Worm (Caenorhabditis elegans): ENCODE measurements around the gene srw-69.

srw-69 gene

ce11 chrV:7436911-7437310 is 8.1 kb upstream of the srw-69 start:
- TF ChIP-seq unc-62 (GFP tag; optimal IDR thresholded peaks at IDR 0.05 in 1 of 2) (peak in 1 of 2 experiments; percentile 8), unc-62 (tag; optimal IDR thresholded peaks at IDR 0.05) (no peak), nhr-42 (GFP tag; IDR thresholded peaks at IDR 0.05) (no peak), php-3 (GFP tag; IDR thresholded peaks at IDR 0.05) (no peak), mdt-29 (GFP tag; IDR thresholded peaks at IDR 0.05) (0 out of 2 replicates have a peak, but pooled peaks have one; percentile 7), mdl-1 (tag; optimal IDR thresholded peaks at IDR 0.05) (peak; percentile 8 to 73), zfp-3 (GFP tag; conservative IDR thresholded peaks at IDR 0.05) (peak; percentile 63; the same call in 1 of the 2 replicates), dmd-6 (GFP tag; IDR thresholded peaks at IDR 0.05) (no peak), unc-39 (tag; optimal IDR thresholded peaks at IDR 0.05) (no peak), duxl-1 (tag; optimal IDR thresholded peaks at IDR 0.05; ENCODE audit: poor library complexity) (peak; percentile 13), dpl-1 (GFP tag; optimal IDR thresholded peaks at IDR 0.05) (peak; percentile 4), nhr-102 (tag; optimal IDR thresholded peaks at IDR 0.05) (peak; percentile 1), Y75B8A.6 (GFP tag; IDR thresholded peaks at IDR 0.05) (0 out of 2 replicates have a peak, but pooled peaks have one; percentile 44), T20F7.1 (GFP tag; optimal IDR thresholded peaks at IDR 0.05) (no peak), mep-1 (tag; optimal IDR thresholded peaks at IDR 0.05) (peak; percentile 50), lsy-2 (tag; optimal IDR thresholded peaks at IDR 0.05) (peak in 1 of 2 experiments; percentile 41), ama-1 (optimal IDR thresholded peaks at IDR 0.05) (peak; percentile 91), hlh-11 (tag; optimal IDR thresholded peaks at IDR 0.05) (peak; percentile 73), zag-1 (tag; optimal IDR thresholded peaks at IDR 0.05) (no peak), spr-1 (tag; optimal IDR thresholded peaks at IDR 0.05) (no peak), nhr-28 (tag; optimal IDR thresholded peaks at IDR 0.05) (peak; percentile 64), mxl-3 (GFP tag; optimal IDR thresholded peaks at IDR 0.05) (peak; percentile 34), hlh-30 (tag; optimal IDR thresholded peaks at IDR 0.05; ENCODE audit: insufficient read depth) (peak; percentile 84), nhr-10 (tag; optimal IDR thresholded peaks at IDR 0.05) (no peak), dve-1 (tag; optimal IDR thresholded peaks at IDR 0.05; ENCODE audit: insufficient read depth) (peak; percentile 34), aha-1 (tag) (peak; percentile 66)

ce11 chrV:7436509-7436908 is 7.7 kb upstream of the srw-69 start:
- TF ChIP-seq aha-1 (tag) (peak; percentile 90), dve-1 (tag; optimal IDR thresholded peaks at IDR 0.05; ENCODE audit: insufficient read depth) (no peak)

- 0 out of 2 replicates have a peak, but pooled peaks have one; percentile 28 for TF ChIP-seq hmg-1.1 (GFP tag; IDR thresholded peaks at IDR 0.05)
- no peak for TF ChIP-seq nhr-48 (tag; optimal IDR thresholded peaks at IDR 0.05)
- TF ChIP-seq vab-7 (GFP tag; IDR thresholded peaks at IDR 0.05), result no peak
- TF ChIP-seq lin-39 (tag; optimal IDR thresholded peaks at IDR 0.05), result no peak
- no peak for TF ChIP-seq snpc-4 (tag; optimal IDR thresholded peaks at IDR 0.05)
- TF ChIP-seq snpc-1.2 (GFP tag; IDR thresholded peaks at IDR 0.05), result no peak
- no peak for TF ChIP-seq saeg-2 (GFP tag; IDR thresholded peaks at IDR 0.05)
- TF ChIP-seq lin-13 (GFP tag; optimal IDR thresholded peaks at IDR 0.05), result no peak
- TF ChIP-seq hlh-30 (tag; optimal IDR thresholded peaks at IDR 0.05; ENCODE audit: insufficient read depth), result peak; percentile 33
- TF ChIP-seq mdl-1 (tag; optimal IDR thresholded peaks at IDR 0.05), result peak in 1 of 2 experiments; percentile 3
- no peak for TF ChIP-seq ctbp-1 (GFP tag; IDR thresholded peaks at IDR 0.05)
- no peak for TF ChIP-seq jun-1 (tag; optimal IDR thresholded peaks at IDR 0.05)
- 0 out of 2 replicates have a peak, but pooled peaks have one; percentile 22 for TF ChIP-seq zfp-3 (GFP tag; conservative IDR thresholded peaks at IDR 0.05)
- no peak for TF ChIP-seq zfp-2 (tag; optimal IDR thresholded peaks at IDR 0.05)
- TF ChIP-seq mes-2 (tag; optimal IDR thresholded peaks at IDR 0.05; ENCODE audit: poor library complexity, severe bottlenecking), result no peak
- no peak for TF ChIP-seq madf-9 (GFP tag; conservative IDR thresholded peaks at IDR 0.05)
- TF ChIP-seq aha-1 (tag), result peak; percentile 97
- no peak for TF ChIP-seq nhr-41 (GFP tag; IDR thresholded peaks at IDR 0.05)
- no peak for TF ChIP-seq mxl-2 (GFP tag; conservative IDR thresholded peaks at IDR 0.05)
- TF ChIP-seq skn-1 (tag; optimal IDR thresholded peaks at IDR 0.05), result no peak
- no peak for TF ChIP-seq mxl-3 (GFP tag; optimal IDR thresholded peaks at IDR 0.05)
- TF ChIP-seq aly-2 (tag; optimal IDR thresholded peaks at IDR 0.05), result no peak
- TF ChIP-seq madf-5 (GFP tag; IDR thresholded peaks at IDR 0.05), result no peak
- TF ChIP-seq ama-1 (optimal IDR thresholded peaks at IDR 0.05), result peak; percentile 74
- no peak for TF ChIP-seq gei-8 (GFP tag; optimal IDR thresholded peaks at IDR 0.05)
- TF ChIP-seq nhr-28 (tag; optimal IDR thresholded peaks at IDR 0.05), result peak; percentile 55
- peak; percentile 15 for TF ChIP-seq dve-1 (tag; optimal IDR thresholded peaks at IDR 0.05; ENCODE audit: insufficient read depth)
- TF ChIP-seq spr-1 (tag; optimal IDR thresholded peaks at IDR 0.05), result no peak
Measured at ce11 chrV:7435376-7436204, 6.8 kb upstream of the srw-69 start, which contains the start of the genes ddo-2 and F25E5.8. Gene ddo-2 (minus strand): TSS chrV:7435705. Gene F25E5.8 (plus strand): TSS chrV:7435930.
